Worm (Caenorhabditis elegans) whole organism, L3 larva: ENCODE data around the gene rpia-1.

Experiments
- R02D3.7 ChIP-seq: fragments of 150-350 bp; optimal IDR thresholded peaks from 2 replicates; lab custom pipeline; 2014; ENCODE audit warnings: missing biosample characterization, missing genetic modification characterization
- aly-2 ChIP-seq: fragments of 150-350 bp; optimal IDR thresholded peaks from 2 replicates; lab custom pipeline; 2014; ENCODE audit warnings: missing biosample characterization, missing genetic modification characterization
- ama-1 ChIP-seq: fragments of 150-350 bp; optimal IDR thresholded peaks from 2 replicates; lab custom pipeline; 2018
- ceh-16 ChIP-seq: sonication (generic microtip); optimal IDR thresholded peaks from 2 replicates; lab custom pipeline; 2017; ENCODE audit warnings: missing biosample characterization, missing genetic modification characterization
- ceh-82 ChIP-seq: fragments of 150-350 bp; optimal IDR thresholded peaks from 2 replicates; lab custom pipeline; 2014; ENCODE audit warnings: missing biosample characterization, missing genetic modification characterization
- ceh-9 ChIP-seq: sonication (generic microtip); optimal IDR thresholded peaks from 2 replicates; lab custom pipeline; 2018; ENCODE audit warnings: missing biosample characterization, missing genetic modification characterization
- daf-12 ChIP-seq: fragments of 150-350 bp; optimal IDR thresholded peaks from 2 replicates; lab custom pipeline; 2014; ENCODE audit warnings: missing biosample characterization, missing genetic modification reagents, missing genetic modification characterization
- egl-27 ChIP-seq: sonication (generic microtip); optimal IDR thresholded peaks from 4 replicates; lab custom pipeline; 2017; ENCODE audit warnings: missing biosample characterization, missing genetic modification reagents, missing genetic modification characterization
- egl-5 ChIP-seq: fragments of 150-350 bp; optimal IDR thresholded peaks from 2 replicates; lab custom pipeline; 2017; ENCODE audit warnings: missing biosample characterization, missing genetic modification reagents, missing genetic modification characterization, inconsistent platforms
- elt-1 ChIP-seq: fragments of 150-350 bp; optimal IDR thresholded peaks from 2 replicates; lab custom pipeline; 2014; ENCODE audit warnings: missing biosample characterization, missing genetic modification characterization
- elt-2 ChIP-seq: sonication (generic microtip); optimal IDR thresholded peaks from 2 replicates; lab custom pipeline; 2016; ENCODE audit warnings: missing genetic modification reagents, mild to moderate bottlenecking, missing genetic modification characterization, missing compliant biosample characterization
- elt-3 ChIP-seq, 3 experiments: fragments of 150-350 bp in 1 of 3; sonication (generic microtip) in 2 of 3; optimal IDR thresholded peaks; 2 replicates in 2 of 3; 4 replicates in 1 of 3; lab custom pipeline; 2014 to 2017; ENCODE audit warnings: missing biosample characterization in 3 of 3, missing genetic modification characterization in 3 of 3
- eor-1 ChIP-seq, 2 experiments: fragments of 150-350 bp; optimal IDR thresholded peaks; 2 replicates each; lab custom pipeline; 2014 to 2018; ENCODE audit warnings: missing biosample characterization in 2 of 2, missing genetic modification characterization in 2 of 2
- fkh-10 ChIP-seq: sonication (generic microtip); optimal IDR thresholded peaks from 2 replicates; lab custom pipeline; 2017; ENCODE audit warnings: missing biosample characterization, missing genetic modification reagents, missing genetic modification characterization
- fkh-2 ChIP-seq: fragments of 150-350 bp; optimal IDR thresholded peaks from 2 replicates; lab custom pipeline; 2014; ENCODE audit warnings: missing biosample characterization, missing genetic modification reagents, missing genetic modification characterization
- fos-1 ChIP-seq: fragments of 150-350 bp; optimal IDR thresholded peaks from 2 replicates; lab custom pipeline; 2014; ENCODE audit warnings: missing biosample characterization, missing genetic modification characterization
- hmg-11 ChIP-seq: sonication (generic microtip); optimal IDR thresholded peaks from 2 replicates; lab custom pipeline; 2016; ENCODE audit warnings: missing genetic modification characterization, missing compliant biosample characterization
- lin-15B ChIP-seq: fragments of 150-350 bp; optimal IDR thresholded peaks from 2 replicates; lab custom pipeline; 2014; ENCODE audit warnings: missing biosample characterization, missing genetic modification characterization
- lin-39 ChIP-seq: fragments of 150-350 bp; optimal IDR thresholded peaks from 2 replicates; lab custom pipeline; 2018; ENCODE audit warnings: missing biosample characterization, missing genetic modification reagents, missing genetic modification characterization
- lsy-12 ChIP-seq: sonication (generic microtip); optimal IDR thresholded peaks from 2 replicates; lab custom pipeline; 2016; ENCODE audit warnings: mild to moderate bottlenecking, missing genetic modification characterization, missing compliant biosample characterization
- mdl-1 ChIP-seq: fragments of 150-350 bp; optimal IDR thresholded peaks from 2 replicates; lab custom pipeline; 2014; ENCODE audit warnings: missing biosample characterization, missing genetic modification characterization
- nfya-1 ChIP-seq: sonication (generic microtip); optimal IDR thresholded peaks from 2 replicates; lab custom pipeline; 2017; ENCODE audit warnings: missing genetic modification characterization, mild to moderate bottlenecking, missing compliant biosample characterization, antibody characterized with exemption, moderate library complexity; ENCODE audit not compliant: insufficient read depth
- nhr-11 ChIP-seq: fragments of 150-350 bp; optimal IDR thresholded peaks from 2 replicates; lab custom pipeline; 2014; ENCODE audit warnings: missing biosample characterization, missing genetic modification characterization
- nhr-12 ChIP-seq: fragments of 150-350 bp; optimal IDR thresholded peaks from 2 replicates; lab custom pipeline; 2014; ENCODE audit warnings: missing biosample characterization, missing genetic modification characterization
- nhr-23 ChIP-seq: fragments of 150-350 bp; optimal IDR thresholded peaks from 2 replicates; lab custom pipeline; 2014; ENCODE audit warnings: missing biosample characterization, missing genetic modification reagents, missing genetic modification characterization
- nhr-237 ChIP-seq: fragments of 150-350 bp; optimal IDR thresholded peaks from 2 replicates; lab custom pipeline; 2014; ENCODE audit warnings: missing biosample characterization, missing genetic modification characterization
- nhr-25 ChIP-seq: sonication (generic microtip); optimal IDR thresholded peaks from 2 replicates; lab custom pipeline; 2017; ENCODE audit warnings: missing biosample characterization, missing genetic modification characterization
- nhr-28 ChIP-seq: fragments of 150-350 bp; optimal IDR thresholded peaks from 2 replicates; lab custom pipeline; 2014; ENCODE audit warnings: missing biosample characterization, missing genetic modification characterization
- nhr-43 ChIP-seq: sonication (generic microtip); optimal IDR thresholded peaks from 2 replicates; lab custom pipeline; 2016; ENCODE audit warnings: mild to moderate bottlenecking, missing genetic modification characterization, missing compliant biosample characterization; ENCODE audit not compliant: poor library complexity, severe bottlenecking
- nhr-67 ChIP-seq: fragments of 150-350 bp; optimal IDR thresholded peaks from 2 replicates; lab custom pipeline; 2014; ENCODE audit warnings: missing biosample characterization, missing genetic modification characterization
- nhr-76 ChIP-seq: fragments of 150-350 bp; sonication (generic microtip); optimal IDR thresholded peaks from 5 replicates; lab custom pipeline; 2014; ENCODE audit warnings: missing biosample characterization, missing genetic modification characterization
- pha-4 ChIP-seq: fragments of 150-350 bp; optimal IDR thresholded peaks from 2 replicates; lab custom pipeline; 2014; ENCODE audit warnings: missing biosample characterization, missing genetic modification reagents, missing genetic modification characterization
- pqm-1 ChIP-seq: fragments of 150-350 bp; optimal IDR thresholded peaks from 2 replicates; lab custom pipeline; 2017; ENCODE audit warnings: missing biosample characterization, missing genetic modification characterization, inconsistent platforms
- sea-2 ChIP-seq: fragments of 150-350 bp; sonication (generic microtip); optimal IDR thresholded peaks from 4 replicates; lab custom pipeline; 2014; ENCODE audit warnings: missing biosample characterization, missing genetic modification reagents, missing genetic modification characterization
- skn-1 ChIP-seq: fragments of 150-350 bp; optimal IDR thresholded peaks from 2 replicates; lab custom pipeline; 2014; ENCODE audit warnings: missing biosample characterization, missing genetic modification characterization
- snpc-4 ChIP-seq: fragments of 150-350 bp; optimal IDR thresholded peaks from 2 replicates; lab custom pipeline; 2014; ENCODE audit warnings: missing biosample characterization, missing genetic modification characterization
- tbx-2 ChIP-seq: sonication (generic microtip); optimal IDR thresholded peaks from 2 replicates; lab custom pipeline; 2016; ENCODE audit warnings: mild to moderate bottlenecking, missing genetic modification characterization, missing compliant biosample characterization
- unc-39 ChIP-seq: sonication (generic microtip); optimal IDR thresholded peaks from 4 replicates; lab custom pipeline; 2017; ENCODE audit warnings: missing biosample characterization, missing genetic modification characterization
- unc-62 ChIP-seq: fragments of 150-350 bp; sonication (generic microtip); optimal IDR thresholded peaks from 4 replicates; lab custom pipeline; 2014; ENCODE audit warnings: missing biosample characterization, missing genetic modification reagents, missing genetic modification characterization
- zag-1 ChIP-seq: fragments of 150-350 bp; optimal IDR thresholded peaks from 2 replicates; lab custom pipeline; 2014; ENCODE audit warnings: missing biosample characterization, missing genetic modification characterization
- ztf-11 ChIP-seq: fragments of 150-350 bp; optimal IDR thresholded peaks from 2 replicates; lab custom pipeline; 2014; ENCODE audit warnings: missing biosample characterization, missing genetic modification characterization
- ztf-4 ChIP-seq: fragments of 150-350 bp; optimal IDR thresholded peaks from 2 replicates; lab custom pipeline; 2014; ENCODE audit warnings: missing biosample characterization, missing genetic modification characterization

rpia-1 gene

DNA sequence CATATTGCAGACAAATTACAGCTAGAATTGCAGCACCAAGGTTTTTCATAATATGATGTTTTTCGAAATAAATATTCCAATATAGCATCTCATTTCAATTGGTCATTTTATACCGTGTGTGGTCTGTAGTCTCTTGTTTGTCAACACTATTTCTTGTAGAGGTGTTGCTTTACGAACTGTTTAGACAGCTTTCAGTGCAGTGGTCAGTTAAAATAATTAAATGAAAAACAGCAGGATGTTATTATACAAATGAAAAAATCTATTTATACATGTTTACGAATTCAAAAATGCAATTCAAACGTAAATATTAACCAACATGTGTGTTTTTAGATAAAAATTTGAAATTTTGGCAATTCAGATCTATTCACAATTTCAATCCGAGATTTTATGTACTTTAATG is 11.1 kb upstream of the rpia-1 start, which contains the start of gene B0280.7:
B0280.7 (minus strand) TSS at position 101 of the 400 bp plus-strand sequence.
- no peak for TF ChIP-seq snpc-4
- TF ChIP-seq fkh-2 (tag; lab: Kevin White, UChicago): no peak
- no peak for TF ChIP-seq nfya-1 (tag; lab: Kevin White, UChicago)
- TF ChIP-seq sea-2 (GFP tag; lab: Kevin White, UChicago): no peak
- TF ChIP-seq unc-62 (GFP tag; lab: Kevin White, UChicago): no peak
- no peak for TF ChIP-seq unc-39 (tag; lab: Kevin White, UChicago)
- TF ChIP-seq fos-1 (tag; lab: Kevin White, UChicago): no peak
- TF ChIP-seq elt-3 (tag; optimal IDR thresholded peaks at IDR 0.05; lab: Kevin White, UChicago): no peak
- no peak for TF ChIP-seq lsy-12 (tag; lab: Kevin White, UChicago)
- no peak for TF ChIP-seq egl-5 (tag; lab: Kevin White, UChicago)
- no peak for TF ChIP-seq ama-1 (lab: Kevin White, UChicago)
- TF ChIP-seq nhr-237 (tag; lab: Kevin White, UChicago): no peak
- TF ChIP-seq pqm-1 (tag; lab: Kevin White, UChicago): no peak
- TF ChIP-seq elt-1 (tag; lab: Kevin White, UChicago): no peak
- TF ChIP-seq fkh-10: no peak
- no peak for TF ChIP-seq eor-1 (tag; optimal IDR thresholded peaks at IDR 0.05; lab: Kevin White, UChicago)
- no peak for TF ChIP-seq zag-1
- no peak for TF ChIP-seq elt-2 (tag; lab: Kevin White, UChicago)

DNA sequence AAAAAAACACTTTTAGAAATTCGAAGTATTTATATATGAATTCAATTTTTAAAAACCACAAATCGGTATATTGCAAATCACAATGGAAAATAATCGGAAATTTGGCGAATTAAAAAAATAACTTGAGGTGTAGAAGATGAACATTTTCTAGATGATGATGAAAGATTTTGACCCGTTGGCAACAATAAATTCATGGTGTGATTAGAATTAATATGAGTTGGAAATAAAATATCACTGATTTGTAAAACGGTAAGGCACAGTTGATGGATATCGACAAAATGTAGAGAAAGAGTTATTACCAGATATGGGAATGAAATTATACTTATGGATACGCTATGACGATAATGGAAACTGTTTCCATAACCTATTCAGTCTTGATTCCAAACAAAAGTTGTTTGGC is 10.6 kb upstream of the rpia-1 start:
- no peak for TF ChIP-seq fkh-2 (tag; lab: Kevin White, UChicago)
- TF ChIP-seq mdl-1 (tag; lab: Kevin White, UChicago): no peak
- TF ChIP-seq nhr-43 (tag; lab: Kevin White, UChicago): no peak
- TF ChIP-seq lin-39 (tag; lab: Kevin White, UChicago): no peak
- TF ChIP-seq nhr-67 (tag; lab: Kevin White, UChicago): no peak
- TF ChIP-seq daf-12 (tag; lab: Kevin White, UChicago): no peak
- TF ChIP-seq fkh-10: no peak
- no peak for TF ChIP-seq nhr-23 (tag; lab: Kevin White, UChicago)
- no peak for TF ChIP-seq aly-2 (tag; lab: Kevin White, UChicago)
- no peak for TF ChIP-seq ztf-11 (tag; lab: Kevin White, UChicago)
- TF ChIP-seq fos-1 (tag; lab: Kevin White, UChicago): no peak
- no peak for TF ChIP-seq pqm-1 (tag; lab: Kevin White, UChicago)
- TF ChIP-seq ceh-16: no peak

DNA sequence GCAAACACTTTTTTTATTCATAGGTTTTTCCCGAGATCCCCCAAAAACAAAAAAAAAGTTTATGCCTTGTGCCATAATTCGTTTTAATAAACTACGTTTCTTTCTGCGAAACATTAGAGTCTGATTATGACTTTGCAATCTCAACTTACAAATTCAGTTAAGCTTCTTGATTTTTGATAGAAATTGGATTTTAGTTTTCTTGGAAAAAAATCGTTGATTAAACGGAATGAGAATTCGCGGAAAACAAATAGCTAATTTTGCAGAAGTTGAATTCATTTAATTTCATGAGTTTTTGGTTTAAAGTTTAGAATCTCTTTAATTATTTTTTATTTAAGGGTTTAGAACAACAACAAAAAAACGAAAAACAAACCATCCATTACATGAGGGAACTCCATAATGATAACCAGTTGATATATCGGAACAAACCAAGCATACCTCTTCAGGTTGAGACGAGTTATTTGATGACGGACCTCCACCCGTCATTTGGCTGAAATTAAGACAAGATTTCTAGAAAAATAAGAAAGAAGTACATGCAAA is 7.9 kb upstream of the rpia-1 start, which contains the start of gene nhr-10:
nhr-10 (minus strand) TSS at position 487 of the 537 bp plus-strand sequence.
- no peak for TF ChIP-seq R02D3.7 (tag; lab: Kevin White, UChicago)
- TF ChIP-seq ceh-9 (tag; lab: Kevin White, UChicago): no peak
- TF ChIP-seq lin-39 (tag; lab: Kevin White, UChicago): no peak
- TF ChIP-seq nhr-11 (tag; lab: Kevin White, UChicago): peak; percentile 77
- no peak for TF ChIP-seq hmg-11
- no peak for TF ChIP-seq egl-27 (tag; lab: Kevin White, UChicago)
- TF ChIP-seq, all 47 proteins: peak for 1

DNA sequence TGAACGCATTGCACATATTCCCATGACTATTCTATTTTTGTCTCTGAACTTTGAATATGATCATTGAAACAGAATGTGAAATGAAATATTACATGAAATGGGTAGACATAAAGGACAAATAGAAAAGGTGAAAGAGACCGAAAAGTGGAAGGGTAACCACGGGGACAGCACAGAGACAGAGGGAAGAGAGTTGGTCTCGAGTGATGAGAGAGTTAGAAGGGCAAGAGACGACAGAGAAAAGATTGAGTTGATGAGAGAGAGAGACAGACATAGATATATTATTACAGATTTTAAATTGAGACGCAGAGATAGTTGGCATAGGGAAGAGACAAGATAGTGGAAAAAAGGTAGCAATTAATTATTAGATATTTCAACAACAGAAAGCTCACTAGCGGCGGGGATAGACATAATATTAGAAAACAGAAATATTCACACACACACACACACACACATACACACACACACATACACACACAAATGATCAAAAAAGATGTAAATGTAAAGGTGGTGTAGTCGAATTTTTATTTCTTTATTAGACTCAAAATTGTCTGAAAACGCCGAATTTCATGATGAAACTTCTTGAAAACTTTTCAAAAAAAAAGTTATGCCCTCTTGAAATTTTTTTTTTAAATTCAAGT is 6.2 kb upstream of the rpia-1 start:
- TF ChIP-seq pha-4 (tag; lab: Kevin White, UChicago): peak; percentile 89
- TF ChIP-seq unc-62 (GFP tag; lab: Kevin White, UChicago): no peak
- TF ChIP-seq elt-2 (tag; lab: Kevin White, UChicago): peak; percentile 68
- no peak for TF ChIP-seq nhr-12 (tag; lab: Kevin White, UChicago)
- TF ChIP-seq fkh-10: no peak
- TF ChIP-seq nhr-237 (tag; lab: Kevin White, UChicago): no peak
- TF ChIP-seq nhr-43 (tag; lab: Kevin White, UChicago): peak; percentile 59
- no peak for TF ChIP-seq nhr-76 (tag; lab: Kevin White, UChicago)
- TF ChIP-seq tbx-2 (tag; lab: Kevin White, UChicago): no peak
- peak; percentile 73 for TF ChIP-seq nfya-1 (tag; lab: Kevin White, UChicago)
- TF ChIP-seq nhr-25: peak; percentile 85
- peak; percentile 22 for TF ChIP-seq mdl-1 (tag; lab: Kevin White, UChicago)
- peak; percentile 45 for TF ChIP-seq snpc-4
- TF ChIP-seq nhr-28 (tag; lab: Kevin White, UChicago): no peak
- TF ChIP-seq ceh-9 (tag; lab: Kevin White, UChicago): no peak
- no peak for TF ChIP-seq ceh-16
- TF ChIP-seq lsy-12 (tag; lab: Kevin White, UChicago): peak; percentile 3
- TF ChIP-seq ama-1 (lab: Kevin White, UChicago): no peak
- TF ChIP-seq egl-27 (tag; lab: Kevin White, UChicago): peak; percentile 87
- peak; percentile 71 for TF ChIP-seq skn-1 (tag; lab: Kevin White, UChicago)
- peak; percentile 74 for TF ChIP-seq pqm-1 (tag; lab: Kevin White, UChicago)
- no peak for TF ChIP-seq fkh-2 (tag; lab: Kevin White, UChicago)
- TF ChIP-seq aly-2 (tag; lab: Kevin White, UChicago): no peak
- no peak for TF ChIP-seq fos-1 (tag; lab: Kevin White, UChicago)
- no peak for TF ChIP-seq ztf-4 (tag; lab: Kevin White, UChicago)
- peak; percentile 25 for TF ChIP-seq lin-15B
- no peak for TF ChIP-seq ceh-82 (tag; lab: Kevin White, UChicago)
- no peak for TF ChIP-seq sea-2 (GFP tag; lab: Kevin White, UChicago)
- TF ChIP-seq elt-1 (tag; lab: Kevin White, UChicago): peak; percentile 45
- peak; percentile 62 for TF ChIP-seq nhr-23 (tag; lab: Kevin White, UChicago)
- TF ChIP-seq eor-1 (tag; optimal IDR thresholded peaks at IDR 0.05; lab: Kevin White, UChicago): no peak
- TF ChIP-seq ztf-11 (tag; lab: Kevin White, UChicago): no peak
